Worm (Caenorhabditis elegans) whole organism, young adult: ENCODE data around the gene his-70.

Experiments
- B0019.2 ChIP-seq: fragments of 200-800 bp; sonication (Bioruptor generic); conservative IDR thresholded peaks from 2 replicates; pipeline ENCODE4 v1.3.6; 2022; ENCODE audit warnings: missing genetic modification reagents, missing genetic modification characterization, missing compliant biosample characterization
- B0336.3 ChIP-seq: fragments of 200-800 bp; sonication (Bioruptor generic); IDR thresholded peaks from 2 replicates; pipeline ENCODE4 v1.3.6; 2022; ENCODE audit warnings: missing genetic modification characterization, missing compliant biosample characterization
- F23B12.7 ChIP-seq: sonication (generic microtip); optimal IDR thresholded peaks from 2 replicates; lab custom pipeline; 2017; ENCODE audit warnings: missing genetic modification characterization, mild to moderate bottlenecking, missing compliant biosample characterization, antibody characterized with exemption, moderate library complexity; ENCODE audit not compliant: insufficient read depth
- F37B4.10 ChIP-seq: fragments of 200-800 bp; sonication (Bioruptor generic); IDR thresholded peaks from 2 replicates; pipeline ENCODE4 v1.3.6; 2022; ENCODE audit warnings: missing genetic modification characterization, missing compliant biosample characterization
- F52B5.7 ChIP-seq: sonication (generic microtip); optimal IDR thresholded peaks from 2 replicates; lab custom pipeline; 2016; ENCODE audit warnings: mild to moderate bottlenecking, missing genetic modification characterization, missing compliant biosample characterization
- K11D2.4 ChIP-seq: fragments of 200-800 bp; sonication (Bioruptor generic); IDR thresholded peaks from 2 replicates; pipeline ENCODE4 v1.3.6; 2022; ENCODE audit warnings: missing genetic modification reagents, missing genetic modification characterization, missing compliant biosample characterization
- T07F8.4 ChIP-seq: sonication (generic microtip); optimal IDR thresholded peaks from 2 replicates; lab custom pipeline; 2016; ENCODE audit warnings: mild to moderate bottlenecking, missing genetic modification characterization, moderate library complexity, missing compliant biosample characterization
- Y53F4B.3 ChIP-seq: fragments of 200-800 bp; sonication (Bioruptor generic); IDR thresholded peaks from 2 replicates; pipeline ENCODE4 v1.3.6; 2022; ENCODE audit warnings: missing genetic modification reagents, missing genetic modification characterization, missing compliant biosample characterization
- Y79H2A.3 ChIP-seq: fragments of 200-800 bp; sonication (Bioruptor generic); conservative IDR thresholded peaks from 2 replicates; pipeline ENCODE4 v1.3.6; 2022; ENCODE audit warnings: missing genetic modification reagents, missing genetic modification characterization, missing compliant biosample characterization
- Y95B8A.8 ChIP-seq: fragments of 200-800 bp; sonication (Bioruptor generic); IDR thresholded peaks from 2 replicates; pipeline ENCODE4 v1.3.6; 2022; ENCODE audit warnings: missing genetic modification reagents, missing genetic modification characterization, missing compliant biosample characterization
- bed-2 ChIP-seq: fragments of 200-800 bp; sonication (Bioruptor generic); IDR thresholded peaks from 2 replicates; pipeline ENCODE4 v1.3.6; 2022; ENCODE audit warnings: missing genetic modification reagents, missing genetic modification characterization, missing compliant biosample characterization
- cebp-1 ChIP-seq, 2 experiments: fragments of 200-800 bp in 1 of 2; sonication (Bioruptor generic) in 1 of 2; sonication (generic microtip) in 1 of 2; IDR thresholded peaks in 1 of 2; optimal IDR thresholded peaks in 1 of 2; 2 replicates each; pipeline versions ENCODE4 v1.3.6 to Lab custom; 2017 to 2022; ENCODE audit warnings: missing compliant biosample characterization in 2 of 2, missing genetic modification characterization in 2 of 2, mild to moderate bottlenecking in 1 of 2, missing genetic modification reagents in 1 of 2, moderate library complexity in 1 of 2
- ceh-40 ChIP-seq: fragments of 200-800 bp; sonication (Bioruptor generic); IDR thresholded peaks from 2 replicates; pipeline ENCODE4 v1.3.6; 2022; ENCODE audit warnings: missing genetic modification characterization, missing compliant biosample characterization
- ceh-58 ChIP-seq: fragments of 200-800 bp; sonication (Bioruptor generic); IDR thresholded peaks from 2 replicates; pipeline ENCODE4 v1.3.6; 2022; ENCODE audit warnings: missing genetic modification characterization, missing compliant biosample characterization
- ceh-79 ChIP-seq: sonication (generic microtip); optimal IDR thresholded peaks from 2 replicates; lab custom pipeline; 2017; ENCODE audit warnings: mild to moderate bottlenecking, missing genetic modification characterization, missing compliant biosample characterization
- chd-7 ChIP-seq: sonication (generic microtip); optimal IDR thresholded peaks from 2 replicates; lab custom pipeline; 2016; ENCODE audit warnings: mild to moderate bottlenecking, missing genetic modification characterization, moderate library complexity, missing compliant biosample characterization
- die-1 ChIP-seq: sonication (generic microtip); optimal IDR thresholded peaks from 2 replicates; lab custom pipeline; 2016; ENCODE audit warnings: missing genotype, mild to moderate bottlenecking, missing genetic modification characterization, missing compliant biosample characterization
- efl-1 ChIP-seq: fragments of 150-350 bp; optimal IDR thresholded peaks from 2 replicates; lab custom pipeline; 2014; ENCODE audit warnings: missing biosample characterization, missing genetic modification reagents, missing genetic modification characterization
- ets-4 ChIP-seq: fragments of 200-800 bp; sonication (Bioruptor generic); optimal IDR thresholded peaks from 2 replicates; lab custom pipeline; 2018; ENCODE audit warnings: mild to moderate bottlenecking, missing genetic modification characterization, missing compliant biosample characterization
- fkh-3 ChIP-seq: sonication (generic microtip); optimal IDR thresholded peaks from 2 replicates; lab custom pipeline; 2016; ENCODE audit warnings: mild to moderate bottlenecking, missing genetic modification characterization, missing compliant biosample characterization
- hlh-26 ChIP-seq: fragments of 200-800 bp; sonication (Bioruptor generic); conservative IDR thresholded peaks from 2 replicates; pipeline ENCODE4 v1.3.6; 2022; ENCODE audit warnings: missing genetic modification reagents, missing genetic modification characterization, missing compliant biosample characterization
- hmg-1.2 ChIP-seq: fragments of 200-800 bp; sonication (Bioruptor generic); IDR thresholded peaks from 2 replicates; pipeline ENCODE4 v1.3.6; 2022; ENCODE audit warnings: missing genetic modification reagents, missing genetic modification characterization, missing compliant biosample characterization
- hrde-1 ChIP-seq: sonication (generic microtip); optimal IDR thresholded peaks from 2 replicates; lab custom pipeline; 2016; ENCODE audit warnings: missing genetic modification characterization, mild to moderate bottlenecking, missing compliant biosample characterization, moderate library complexity, missing genotype, missing genetic modification reagents, borderline replicate concordance
- hsf-1 ChIP-seq: fragments of 200-800 bp; sonication (Bioruptor generic); IDR thresholded peaks from 2 replicates; pipeline ENCODE4 v1.3.6; 2022; ENCODE audit warnings: missing genetic modification reagents, missing genetic modification characterization, missing compliant biosample characterization
- lin-54 ChIP-seq: fragments of 200-800 bp; sonication (Bioruptor generic); optimal IDR thresholded peaks from 2 replicates; lab custom pipeline; 2018; ENCODE audit warnings: mild to moderate bottlenecking, missing genetic modification characterization, missing compliant biosample characterization
- lsy-27 ChIP-seq: sonication (generic microtip); optimal IDR thresholded peaks from 2 replicates; lab custom pipeline; 2017; ENCODE audit warnings: missing genetic modification characterization, mild to moderate bottlenecking, missing compliant biosample characterization, antibody characterized with exemption, missing genotype, borderline replicate concordance; ENCODE audit not compliant: insufficient read depth
- madf-10 ChIP-seq: sonication (generic microtip); optimal IDR thresholded peaks from 2 replicates; lab custom pipeline; 2016; ENCODE audit warnings: mild to moderate bottlenecking, missing genetic modification characterization, missing compliant biosample characterization
- madf-3 ChIP-seq: fragments of 200-800 bp; sonication (Bioruptor generic); IDR thresholded peaks from 2 replicates; pipeline ENCODE4 v1.3.6; 2022; ENCODE audit warnings: missing genetic modification reagents, missing genetic modification characterization, missing compliant biosample characterization
- madf-6 ChIP-seq: fragments of 200-800 bp; sonication (Bioruptor generic); IDR thresholded peaks from 2 replicates; pipeline ENCODE4 v1.3.6; 2022; ENCODE audit warnings: missing genetic modification reagents, missing genetic modification characterization, missing compliant biosample characterization
- mel-28 ChIP-seq: sonication (generic microtip); optimal IDR thresholded peaks from 2 replicates; lab custom pipeline; 2016; ENCODE audit warnings: borderline replicate concordance, mild to moderate bottlenecking, missing genetic modification characterization, missing compliant biosample characterization
- mes-4 ChIP-seq: sonication (generic microtip); optimal IDR thresholded peaks from 2 replicates; lab custom pipeline; 2016; ENCODE audit warnings: missing genotype, missing genetic modification characterization, missing compliant biosample characterization
- nfya-1 ChIP-seq: sonication (generic microtip); optimal IDR thresholded peaks from 2 replicates; lab custom pipeline; 2017; ENCODE audit warnings: antibody characterized with exemption, missing compliant biosample characterization, missing genetic modification characterization, borderline replicate concordance; ENCODE audit not compliant: insufficient read depth
- nhr-179 ChIP-seq: sonication (generic microtip); optimal IDR thresholded peaks from 2 replicates; lab custom pipeline; 2016; ENCODE audit warnings: mild to moderate bottlenecking, missing genetic modification characterization, missing compliant biosample characterization
- nhr-27 ChIP-seq: fragments of 200-800 bp; sonication (Bioruptor generic); optimal IDR thresholded peaks from 2 replicates; lab custom pipeline; 2018; ENCODE audit warnings: mild to moderate bottlenecking, missing genetic modification characterization, moderate library complexity, missing compliant biosample characterization
- rpc-1 ChIP-seq, 2 experiments: fragments of 150-350 bp in 1 of 2; sonication (generic microtip) in 1 of 2; optimal IDR thresholded peaks; 2 replicates each; lab custom pipeline; 2014 to 2018; ENCODE audit warnings: missing biosample characterization in 1 of 2, missing genetic modification characterization in 1 of 2, missing genetic modification reagents in 1 of 2, missing genotype in 1 of 2
- sea-2 ChIP-seq: fragments of 200-800 bp; sonication (Bioruptor generic); IDR thresholded peaks from 2 replicates; pipeline ENCODE4 v1.3.6; 2022; ENCODE audit warnings: missing genetic modification characterization, missing compliant biosample characterization
- snpc-1.1 ChIP-seq: sonication (generic microtip); optimal IDR thresholded peaks from 2 replicates; lab custom pipeline; 2017; ENCODE audit warnings: missing genetic modification characterization, mild to moderate bottlenecking, missing compliant biosample characterization, antibody characterized with exemption, moderate library complexity, missing genotype, missing genetic modification reagents; ENCODE audit not compliant: insufficient read depth
- snpc-3.4 ChIP-seq: sonication (generic microtip); optimal IDR thresholded peaks from 2 replicates; lab custom pipeline; 2017; ENCODE audit warnings: missing genetic modification characterization, mild to moderate bottlenecking, missing compliant biosample characterization, antibody characterized with exemption, moderate library complexity, missing genotype, missing genetic modification reagents
- somi-1 ChIP-seq: fragments of 200-800 bp; sonication (Bioruptor generic); optimal IDR thresholded peaks from 2 replicates; lab custom pipeline; 2018; ENCODE audit warnings: mild to moderate bottlenecking, missing genetic modification characterization, missing compliant biosample characterization
- tbx-9 ChIP-seq: sonication (generic microtip); optimal IDR thresholded peaks from 2 replicates; lab custom pipeline; 2016; ENCODE audit warnings: borderline replicate concordance, missing genetic modification characterization, inconsistent platforms, missing compliant biosample characterization
- ztf-18 ChIP-seq: sonication (generic microtip); optimal IDR thresholded peaks from 2 replicates; lab custom pipeline; 2016; ENCODE audit warnings: missing genotype, mild to moderate bottlenecking, missing genetic modification characterization, missing compliant biosample characterization
- ztf-22 ChIP-seq: fragments of 200-800 bp; sonication (Bioruptor generic); optimal IDR thresholded peaks from 2 replicates; lab custom pipeline; 2018; ENCODE audit warnings: mild to moderate bottlenecking, missing genetic modification characterization, moderate library complexity, missing compliant biosample characterization
- ztf-25 ChIP-seq: fragments of 200-800 bp; sonication (Bioruptor generic); IDR thresholded peaks from 2 replicates; pipeline ENCODE4 v1.3.6; 2022; ENCODE audit warnings: missing genetic modification reagents, missing genetic modification characterization, missing compliant biosample characterization
- ztf-28 ChIP-seq: fragments of 200-800 bp; sonication (Bioruptor generic); IDR thresholded peaks from 2 replicates; pipeline ENCODE4 v1.3.6; 2022; ENCODE audit warnings: missing genetic modification reagents, missing genetic modification characterization, missing compliant biosample characterization

his-70 gene

DNA sequence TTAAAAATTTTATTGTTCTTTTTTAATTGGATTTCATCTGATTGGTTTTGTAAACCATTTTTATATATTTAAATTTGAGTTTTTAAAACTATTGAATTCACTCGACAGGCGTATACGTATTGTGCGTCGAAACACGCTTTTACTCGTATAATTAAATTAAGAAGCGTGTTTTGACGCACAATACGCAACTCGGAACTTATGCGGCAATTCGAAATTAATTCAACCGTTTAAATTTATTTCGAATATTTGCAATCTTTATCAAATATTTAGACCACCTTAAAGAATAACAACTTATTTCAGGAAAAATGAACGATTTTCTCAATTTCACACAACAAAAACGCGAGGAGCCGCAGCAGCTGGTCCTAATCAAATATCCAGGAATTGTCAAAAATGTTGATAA lies 38.1 kb downstream of the his-70 start, which contains the start of gene tftc-5:
Gene tftc-5 (plus strand): TSS at position 301 of the 400 bp plus-strand sequence.
- TF ChIP-seq ztf-22, result no peak
- peak; percentile 7 for TF ChIP-seq snpc-3.4
- TF ChIP-seq, all 124 proteins: peak for 1

DNA sequence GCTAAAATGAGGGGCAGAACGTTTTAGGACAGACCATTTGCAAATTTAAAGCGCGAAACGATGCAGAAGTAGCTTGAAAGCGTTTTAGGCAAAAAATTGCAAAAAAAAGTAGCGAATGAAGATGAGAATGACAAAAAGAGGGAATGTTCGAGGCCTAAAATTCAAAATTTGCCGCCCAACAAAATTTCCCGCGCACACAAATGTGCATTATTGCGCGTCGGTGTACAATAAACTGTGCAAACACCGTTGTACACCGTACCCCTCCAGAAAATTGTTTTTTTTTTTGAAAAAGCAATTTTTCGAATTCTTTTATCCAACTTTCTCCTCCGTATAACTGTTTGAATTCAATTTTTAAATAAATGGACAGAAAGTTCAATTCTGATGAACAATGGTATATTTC lies 40.1 kb downstream of the his-70 start, which contains the start of gene snpc-3.4:
Gene snpc-3.4 (plus strand): TSS at position 237 of the 400 bp plus-strand sequence.
- peak; percentile 70 for TF ChIP-seq snpc-1.1 (tag; lab: Kevin White, UChicago)
- no peak for TF ChIP-seq chd-7 (tag; lab: Kevin White, UChicago)
- 0 out of 2 replicates have a peak, but pooled peaks have one; percentile 42 for TF ChIP-seq K11D2.4 (GFP tag; lab: Robert Waterston, UW)
- peak; percentile 78 for TF ChIP-seq ztf-18 (tag; lab: Kevin White, UChicago)
- TF ChIP-seq nhr-27, result no peak
- no peak for TF ChIP-seq fkh-3
- TF ChIP-seq Y79H2A.3 (GFP tag; lab: Robert Waterston, UW), result peak; percentile 88
- no peak for TF ChIP-seq F52B5.7 (tag; lab: Kevin White, UChicago)
- TF ChIP-seq B0336.3 (GFP tag; lab: Robert Waterston, UW), result peak; percentile 84
- no peak for TF ChIP-seq madf-10 (tag; lab: Kevin White, UChicago)
- peak; percentile 94 for TF ChIP-seq snpc-3.4
- no peak for TF ChIP-seq mes-4 (tag; lab: Kevin White, UChicago)
- TF ChIP-seq Y95B8A.8 (GFP tag; lab: Robert Waterston, UW), result peak; percentile 95
- TF ChIP-seq rpc-1 (optimal IDR thresholded peaks at IDR 0.05; lab: Kevin White, UChicago), result peak; percentile 9
- TF ChIP-seq rpc-1 (tag; optimal IDR thresholded peaks at IDR 0.05; lab: Kevin White, UChicago), result no peak
- no peak for TF ChIP-seq hlh-26
- TF ChIP-seq mel-28 (tag; lab: Kevin White, UChicago), result no peak
- no peak for TF ChIP-seq ets-4 (GFP tag; lab: Kevin White, UChicago)
- TF ChIP-seq madf-3 (GFP tag; lab: Robert Waterston, UW), result peak; percentile 95
- TF ChIP-seq cebp-1 (GFP tag; IDR thresholded peaks at IDR 0.05; lab: Robert Waterston, UW), result no peak
- peak; percentile 53 for TF ChIP-seq cebp-1 (tag; optimal IDR thresholded peaks at IDR 0.05; lab: Kevin White, UChicago)
- no peak for TF ChIP-seq die-1 (tag; lab: Kevin White, UChicago)
- no peak for TF ChIP-seq nfya-1
- 0 out of 2 replicates have a peak, but pooled peaks have one; percentile 30 for TF ChIP-seq bed-2 (GFP tag; lab: Robert Waterston, UW)
- peak; percentile 69 for TF ChIP-seq hmg-1.2 (GFP tag; lab: Robert Waterston, UW)
- TF ChIP-seq Y53F4B.3, result peak; percentile 7; the same call in 1 of the 2 replicates
- peak; percentile 21 for TF ChIP-seq F23B12.7 (tag; lab: Kevin White, UChicago)
- TF ChIP-seq hrde-1 (tag; lab: Kevin White, UChicago), result peak; percentile 4
- no peak for TF ChIP-seq nhr-179 (tag; lab: Kevin White, UChicago)
- no peak for TF ChIP-seq ceh-79
- TF ChIP-seq hsf-1 (GFP tag; lab: Robert Waterston, UW), result peak; percentile 98
- 0 out of 2 replicates have a peak, but pooled peaks have one; percentile 20 for TF ChIP-seq F37B4.10 (GFP tag; lab: Robert Waterston, UW)
- no peak for TF ChIP-seq tbx-9 (tag; lab: Kevin White, UChicago)
- TF ChIP-seq somi-1 (GFP tag; lab: Kevin White, UChicago), result no peak
- no peak for TF ChIP-seq T07F8.4 (tag; lab: Kevin White, UChicago)
- TF ChIP-seq lsy-27 (tag; lab: Kevin White, UChicago), result no peak
- peak; percentile 99 for TF ChIP-seq efl-1 (GFP tag; lab: Kevin White, UChicago)
- no peak for TF ChIP-seq ceh-40 (GFP tag; lab: Robert Waterston, UW)
- peak; percentile 94 for TF ChIP-seq lin-54 (GFP tag; lab: Kevin White, UChicago)
- no peak for TF ChIP-seq ceh-58
- TF ChIP-seq ztf-28 (GFP tag; lab: Robert Waterston, UW), result peak; percentile 84; the same call in 1 of the 2 replicates
- no peak for TF ChIP-seq ztf-25 (GFP tag; lab: Robert Waterston, UW)
- peak; percentile 99 for TF ChIP-seq madf-6
- peak; percentile 97 for TF ChIP-seq B0019.2 (GFP tag; lab: Robert Waterston, UW)
- no peak for TF ChIP-seq sea-2 (GFP tag; lab: Robert Waterston, UW)
